Fruit fly (Drosophila melanogaster): ENCODE data around the gene Hex-A.

Hex-A gene

dm6 chrX:9600083-9600817 lies 14.8 kb downstream of the Hex-A start (continued):
- TF ChIP-seq rgr (GFP tag; optimal IDR thresholded peaks at IDR 0.05) (peak; percentile 60), Jra (GFP tag; optimal IDR thresholded peaks at IDR 0.05) (peak; percentile 42), ey (GFP tag; optimal IDR thresholded peaks at IDR 0.05) (peak; percentile 67), Hr83 (GFP tag; optimal IDR thresholded peaks at IDR 0.05; ENCODE audit: poor library complexity, severe bottlenecking) (no peak), OdsH (GFP tag; optimal IDR thresholded peaks at IDR 0.05) (peak; percentile 59), usp (GFP tag; optimal IDR thresholded peaks at IDR 0.05) (no peak)

dm6 chrX:9600818-9601732 lies 15.6 kb downstream of the Hex-A start, which contains the start of gene Gga:
TSS of gene Gga (plus strand) at chrX:9601030.
- TF ChIP-seq Myc (optimal IDR thresholded peaks at IDR 0.05): no peak
- peak; percentile 8 for TF ChIP-seq Sp1 (GFP tag; optimal IDR thresholded peaks at IDR 0.05)
- TF ChIP-seq Rel (GFP tag; optimal IDR thresholded peaks at IDR 0.05): no peak
- TF ChIP-seq Rel (tag; optimal IDR thresholded peaks at IDR 0.05): peak; percentile 22
- TF ChIP-seq dmrt93B (GFP tag; optimal IDR thresholded peaks at IDR 0.05): no peak
- peak; percentile 10 for TF ChIP-seq h (GFP tag; optimal IDR thresholded peaks at IDR 0.05)
- no peak for TF ChIP-seq GATAd (GFP tag; optimal IDR thresholded peaks at IDR 0.05)

- TF ChIP-seq jim (GFP tag; optimal IDR thresholded peaks at IDR 0.05) (no peak), h (GFP tag; optimal IDR thresholded peaks at IDR 0.05) (peak; percentile 10), CrebA (GFP tag; optimal IDR thresholded peaks at IDR 0.05; ENCODE audit: borderline replicate concordance) (no peak), rgr (GFP tag; optimal IDR thresholded peaks at IDR 0.05) (peak; percentile 3)
Measured at dm6 chrX:9605783-9606182, 20.3 kb downstream of the Hex-A start, which contains the start of gene Lst8. TSS of gene Lst8 (minus strand) at chrX:9605969.

- peak; percentile 34 for TF ChIP-seq psq (GFP tag; optimal IDR thresholded peaks at IDR 0.05)
- TF ChIP-seq Sp1 (GFP tag; optimal IDR thresholded peaks at IDR 0.05): peak; percentile 10
- no peak for TF ChIP-seq h (GFP tag; optimal IDR thresholded peaks at IDR 0.05)
- TF ChIP-seq Myc (optimal IDR thresholded peaks at IDR 0.05): peak; percentile 29
- TF ChIP-seq Hr83 (GFP tag; optimal IDR thresholded peaks at IDR 0.05; ENCODE audit: poor library complexity, severe bottlenecking): no peak
- peak; percentile 9 for TF ChIP-seq rgr (GFP tag; optimal IDR thresholded peaks at IDR 0.05)
- TF ChIP-seq sage (GFP tag; optimal IDR thresholded peaks at IDR 0.05): no peak
- TF ChIP-seq pan (optimal IDR thresholded peaks at IDR 0.05): no peak
- TF ChIP-seq foxo (GFP tag; optimal IDR thresholded peaks at IDR 0.05): peak in 1 of 2 experiments; percentile 1
- TF ChIP-seq Rel (GFP tag; optimal IDR thresholded peaks at IDR 0.05): no peak
- TF ChIP-seq Rel (tag; optimal IDR thresholded peaks at IDR 0.05): peak; percentile 99
Measured at dm6 chrX:9608727-9609419, 23.4 kb downstream of the Hex-A start, which contains the start of the genes LysRS and Hecw. TSS of gene LysRS (minus strand) at chrX:9608884. TSS of gene Hecw (plus strand) at chrX:9608946.

dm6 chrX:9615471-9615870 lies 30.0 kb downstream of the Hex-A start:
- TF ChIP-seq Abd-B (GFP tag; optimal IDR thresholded peaks at IDR 0.05) (no peak), sage (GFP tag; optimal IDR thresholded peaks at IDR 0.05) (no peak), Dif (GFP tag; optimal IDR thresholded peaks at IDR 0.05; ENCODE audit: partially characterized antibody) (no peak), br (GFP tag; optimal IDR thresholded peaks at IDR 0.05) (no peak), Vsx2 (GFP tag; optimal IDR thresholded peaks at IDR 0.05; ENCODE audit: partially characterized antibody) (no peak), Rel (GFP tag; optimal IDR thresholded peaks at IDR 0.05) (no peak), Rel (tag; optimal IDR thresholded peaks at IDR 0.05) (no peak), Hnf4 (GFP tag; optimal IDR thresholded peaks at IDR 0.05) (no peak), ey (GFP tag; optimal IDR thresholded peaks at IDR 0.05) (peak; percentile 23), woc (GFP tag; optimal IDR thresholded peaks at IDR 0.05) (no peak), rgr (GFP tag; optimal IDR thresholded peaks at IDR 0.05) (peak; percentile 22), Dfd (GFP tag; optimal IDR thresholded peaks at IDR 0.05) (no peak), sv (GFP tag; optimal IDR thresholded peaks at IDR 0.05) (no peak), h (GFP tag; optimal IDR thresholded peaks at IDR 0.05) (no peak), foxo (GFP tag; optimal IDR thresholded peaks at IDR 0.05) (peak in 1 of 2 experiments; percentile 46), CrebA (GFP tag; optimal IDR thresholded peaks at IDR 0.05; ENCODE audit: borderline replicate concordance) (no peak), Hr78 (GFP tag; optimal IDR thresholded peaks at IDR 0.05) (no peak), HLH106 (tag; optimal IDR thresholded peaks at IDR 0.05) (peak; percentile 12), dmrt93B (GFP tag; optimal IDR thresholded peaks at IDR 0.05) (no peak), fru (GFP tag; optimal IDR thresholded peaks at IDR 0.05) (peak; percentile 46), Sp1 (GFP tag; optimal IDR thresholded peaks at IDR 0.05) (peak; percentile 7), psq (GFP tag; optimal IDR thresholded peaks at IDR 0.05) (peak; percentile 24)

All from whole organism, wandering third instar larva.